Fruit fly (Drosophila melanogaster) whole organism, embryonic: ENCODE measurements around the gene eEF1alpha2.

Experiments used
- Atf3 ChIP-seq: fragments of 200-800 bp; sonication (Bioruptor generic); optimal IDR thresholded peaks from 3 replicates; lab custom pipeline; 2016; ENCODE audit warnings: missing biosample characterization, missing genetic modification characterization
- B-H1 ChIP-seq: fragments of 200-800 bp; sonication (Bioruptor generic); IDR thresholded peaks from 3 replicates; pipeline ENCODE4 v1.3.6; 2022; ENCODE audit warnings: missing biosample characterization, missing genetic modification characterization
- C15 ChIP-seq: fragments of 200-800 bp; sonication (Bioruptor generic); IDR thresholded peaks from 3 replicates; pipeline ENCODE4 v1.3.6; 2022; ENCODE audit warnings: missing biosample characterization, missing genetic modification characterization
- CG10321 ChIP-seq: fragments of 200-800 bp; sonication (Bioruptor generic); IDR thresholded peaks from 2 replicates; pipeline ENCODE4 v1.3.6; 2022; ENCODE audit warnings: missing biosample characterization, missing genetic modification characterization
- CG10979 ChIP-seq: fragments of 200-800 bp; sonication (Bioruptor generic); optimal IDR thresholded peaks from 2 replicates; lab custom pipeline; 2018; ENCODE audit warnings: missing biosample characterization, mild to moderate bottlenecking, missing genetic modification characterization, moderate library complexity
- CG11695 ChIP-seq: fragments of 200-800 bp; sonication (Bioruptor generic); IDR thresholded peaks from 3 replicates; pipeline ENCODE4 v1.3.6; 2022; ENCODE audit warnings: missing biosample characterization, missing genetic modification characterization
- CG13424 ChIP-seq: fragments of 200-800 bp; sonication (Bioruptor generic); optimal IDR thresholded peaks from 2 replicates; lab custom pipeline; 2019; ENCODE audit warnings: missing biosample characterization, mild to moderate bottlenecking, missing genetic modification characterization, moderate library complexity
- CG13775 ChIP-seq: fragments of 200-800 bp; sonication (Bioruptor generic); optimal IDR thresholded peaks from 3 replicates; lab custom pipeline; 2017; ENCODE audit warnings: missing biosample characterization, mild to moderate bottlenecking, missing genetic modification characterization
- CG15269 ChIP-seq: fragments of 200-800 bp; sonication (Bioruptor generic); optimal IDR thresholded peaks from 2 replicates; lab custom pipeline; 2018; ENCODE audit warnings: missing biosample characterization, mild to moderate bottlenecking, missing genetic modification characterization, moderate library complexity
- CG1603 ChIP-seq: fragments of 200-800 bp; sonication (Bioruptor generic); optimal IDR thresholded peaks from 2 replicates; lab custom pipeline; 2019; ENCODE audit warnings: missing biosample characterization, mild to moderate bottlenecking, missing genetic modification characterization, moderate library complexity
- CG2199 ChIP-seq: fragments of 200-800 bp; sonication (Bioruptor generic); IDR thresholded peaks from 3 replicates; pipeline ENCODE4 v1.3.6; 2022; ENCODE audit warnings: missing biosample characterization, missing genetic modification characterization
- CG2678 ChIP-seq: fragments of 200-800 bp; sonication (Bioruptor generic); optimal IDR thresholded peaks from 3 replicates; lab custom pipeline; 2019; ENCODE audit warnings: missing biosample characterization, mild to moderate bottlenecking, missing genetic modification characterization, moderate library complexity
- CG3065 ChIP-seq: fragments of 200-800 bp; sonication (Bioruptor generic); optimal IDR thresholded peaks from 2 replicates; lab custom pipeline; 2016; ENCODE audit warnings: missing biosample characterization, missing genetic modification characterization
- CG32532 ChIP-seq: fragments of 200-800 bp; sonication (Bioruptor generic); IDR thresholded peaks from 2 replicates; pipeline ENCODE4 v1.3.6; 2022; ENCODE audit warnings: missing biosample characterization, missing genetic modification characterization
- CG3281 ChIP-seq: fragments of 200-800 bp; sonication (Bioruptor generic); optimal IDR thresholded peaks from 3 replicates; lab custom pipeline; 2017; ENCODE audit warnings: missing biosample characterization, mild to moderate bottlenecking, missing genetic modification characterization
- CG5953 ChIP-seq: fragments of 200-800 bp; sonication (Bioruptor generic); IDR thresholded peaks from 2 replicates; pipeline ENCODE4 v1.3.6; 2022; ENCODE audit warnings: missing biosample characterization, missing genetic modification characterization
- CG9727 ChIP-seq: fragments of 200-800 bp; sonication (Bioruptor generic); optimal IDR thresholded peaks from 3 replicates; lab custom pipeline; 2017; ENCODE audit warnings: missing biosample characterization, mild to moderate bottlenecking, missing genetic modification characterization
- CG9876 ChIP-seq: fragments of 200-800 bp; sonication (Bioruptor generic); optimal IDR thresholded peaks from 2 replicates; lab custom pipeline; 2016; ENCODE audit warnings: missing biosample characterization, missing genetic modification characterization
- CG9932 ChIP-seq: fragments of 200-800 bp; sonication (Bioruptor generic); IDR thresholded peaks from 2 replicates; pipeline ENCODE4 v1.3.6; 2022; ENCODE audit warnings: missing biosample characterization, missing genetic modification characterization
- CHES-1-like ChIP-seq: fragments of 200-800 bp; sonication (Bioruptor generic); optimal IDR thresholded peaks from 2 replicates; lab custom pipeline; 2016; ENCODE audit warnings: missing biosample characterization, missing genetic modification characterization
- Dad ChIP-seq: fragments of 200-800 bp; sonication (Bioruptor generic); optimal IDR thresholded peaks from 3 replicates; lab custom pipeline; 2016; ENCODE audit warnings: missing biosample characterization, missing genetic modification characterization
- Gsc ChIP-seq: fragments of 200-800 bp; sonication (Bioruptor generic); IDR thresholded peaks from 2 replicates; pipeline ENCODE4 v1.3.6; 2022; ENCODE audit warnings: missing biosample characterization, missing genetic modification characterization
- Hr39 ChIP-seq: fragments of >200 bp; optimal IDR thresholded peaks from 2 replicates; lab custom pipeline; 2017
- Hr78 ChIP-seq, 2 experiments: fragments of 200-800 bp in 1 of 2; fragments of >200 bp in 1 of 2; sonication (Bioruptor generic) in 1 of 2; optimal IDR thresholded peaks; 2 replicates each; lab custom pipeline; 2017 to 2019; ENCODE audit warnings: missing biosample characterization in 2 of 2, missing genetic modification characterization in 2 of 2, mild to moderate bottlenecking in 1 of 2, moderate library complexity in 1 of 2
- Optix ChIP-seq: fragments of 200-800 bp; sonication (Bioruptor generic); IDR thresholded peaks from 3 replicates; pipeline ENCODE4 v1.3.6; 2022; ENCODE audit warnings: missing biosample characterization, missing genetic modification characterization
- Ptx1 ChIP-seq: fragments of 200-800 bp; sonication (Bioruptor generic); IDR thresholded peaks from 2 replicates; pipeline ENCODE4 v1.3.6; 2022; ENCODE audit warnings: missing biosample characterization, missing genetic modification characterization
- Ravus ChIP-seq: fragments of 200-800 bp; sonication (Bioruptor generic); IDR thresholded peaks from 2 replicates; pipeline ENCODE4 v1.3.6; 2022; ENCODE audit warnings: missing biosample characterization, missing genetic modification characterization
- Sox100B ChIP-seq: fragments of 200-800 bp; sonication (Bioruptor generic); optimal IDR thresholded peaks from 3 replicates; lab custom pipeline; 2018; ENCODE audit warnings: missing biosample characterization, mild to moderate bottlenecking, missing genetic modification characterization
- Stat92E ChIP-seq, 3 experiments: fragments of >200 bp in 2 of 3; fragments of 200-800 bp in 1 of 3; sonication (Bioruptor generic) in 1 of 3; optimal IDR thresholded peaks; 2 replicates each; lab custom pipeline; 2017 to 2019; ENCODE audit warnings: missing biosample characterization in 3 of 3, missing genetic modification characterization in 3 of 3, mild to moderate bottlenecking in 1 of 3, moderate library complexity in 1 of 3
- Taf1 ChIP-seq: fragments of 200-800 bp; sonication (Bioruptor generic); IDR thresholded peaks from 2 replicates; pipeline ENCODE4 v1.3.6; 2022; ENCODE audit warnings: missing biosample characterization, missing genetic modification characterization
- Xbp1 ChIP-seq: fragments of 200-800 bp; sonication (Bioruptor generic); optimal IDR thresholded peaks from 3 replicates; lab custom pipeline; 2016; ENCODE audit warnings: missing biosample characterization, mild to moderate bottlenecking, missing genetic modification characterization
- ap ChIP-seq: fragments of 200-800 bp; sonication (Bioruptor generic); IDR thresholded peaks from 2 replicates; pipeline ENCODE4 v1.3.6; 2022; ENCODE audit warnings: missing biosample characterization, missing genetic modification characterization
- ato ChIP-seq: fragments of 200-800 bp; sonication (Bioruptor generic); IDR thresholded peaks from 2 replicates; pipeline ENCODE4 v1.3.6; 2022; ENCODE audit warnings: missing biosample characterization, missing genetic modification characterization; ENCODE audit not compliant: partially characterized antibody
- cas ChIP-seq: fragments of 200-800 bp; sonication (Bioruptor generic); IDR thresholded peaks from 2 replicates; pipeline ENCODE4 v1.3.6; 2022; ENCODE audit warnings: missing biosample characterization, missing genetic modification characterization
- ci ChIP-seq: fragments of 200-800 bp; sonication (Bioruptor generic); IDR thresholded peaks from 3 replicates; pipeline ENCODE4 v1.3.6; 2022; ENCODE audit warnings: missing biosample characterization, missing genetic modification characterization
- ewg ChIP-seq: fragments of 200-800 bp; sonication (Bioruptor generic); optimal IDR thresholded peaks from 3 replicates; lab custom pipeline; 2017; ENCODE audit warnings: mild to moderate bottlenecking, missing biosample characterization, missing genetic modification reagents, missing genetic modification characterization
- fd3F ChIP-seq: fragments of 200-800 bp; sonication (Bioruptor generic); optimal IDR thresholded peaks from 2 replicates; lab custom pipeline; 2018; ENCODE audit warnings: missing biosample characterization, mild to moderate bottlenecking, missing genetic modification characterization, moderate library complexity
- gsb ChIP-seq: fragments of 200-800 bp; sonication (Bioruptor generic); IDR thresholded peaks from 2 replicates; pipeline ENCODE4 v1.3.6; 2022; ENCODE audit warnings: missing biosample characterization, missing genetic modification characterization
- gt ChIP-seq: fragments of 200-800 bp; sonication (Bioruptor generic); IDR thresholded peaks from 2 replicates; pipeline ENCODE4 v1.3.6; 2022; ENCODE audit warnings: missing biosample characterization, missing genetic modification characterization
- hb ChIP-seq: fragments of 200-800 bp; sonication (Bioruptor generic); IDR thresholded peaks from 3 replicates; pipeline ENCODE4 v1.3.6; 2022; ENCODE audit warnings: missing biosample characterization, missing genetic modification characterization; ENCODE audit not compliant: partially characterized antibody
- lola ChIP-seq, 3 experiments: fragments of >200 bp in 2 of 3; fragments of 200-800 bp in 1 of 3; sonication (Bioruptor generic) in 1 of 3; optimal IDR thresholded peaks; 2 replicates each; lab custom pipeline; 2017 to 2019; ENCODE audit warnings: missing biosample characterization in 3 of 3, missing genetic modification characterization in 3 of 3, mild to moderate bottlenecking in 1 of 3, moderate library complexity in 1 of 3
- nmo ChIP-seq: fragments of 200-800 bp; sonication (Bioruptor generic); optimal IDR thresholded peaks from 2 replicates; lab custom pipeline; 2018; ENCODE audit warnings: missing biosample characterization, mild to moderate bottlenecking, missing genetic modification characterization, moderate library complexity
- pfk ChIP-seq: fragments of 200-800 bp; sonication (Bioruptor generic); optimal IDR thresholded peaks from 2 replicates; lab custom pipeline; 2018; ENCODE audit warnings: missing biosample characterization, mild to moderate bottlenecking, missing genetic modification characterization, moderate library complexity
- repo ChIP-seq: fragments of 200-800 bp; sonication (Bioruptor generic); optimal IDR thresholded peaks from 2 replicates; lab custom pipeline; 2016; ENCODE audit warnings: missing biosample characterization, missing genetic modification characterization
- rib ChIP-seq: fragments of 200-800 bp; sonication (Bioruptor generic); IDR thresholded peaks from 2 replicates; pipeline ENCODE4 v1.3.6; 2022; ENCODE audit warnings: missing biosample characterization, missing genetic modification characterization
- slou ChIP-seq: fragments of 200-800 bp; sonication (Bioruptor generic); optimal IDR thresholded peaks from 3 replicates; lab custom pipeline; 2016; ENCODE audit warnings: missing biosample characterization, missing genetic modification characterization
- sug ChIP-seq: fragments of 200-800 bp; optimal IDR thresholded peaks from 2 replicates; lab custom pipeline; 2019; ENCODE audit warnings: missing biosample characterization, mild to moderate bottlenecking, missing genetic modification characterization, moderate library complexity
- toy ChIP-seq: fragments of 200-800 bp; sonication (Bioruptor generic); IDR thresholded peaks from 2 replicates; pipeline ENCODE4 v1.3.6; 2022; ENCODE audit warnings: missing biosample characterization, missing genetic modification characterization
- zfh2 ChIP-seq: fragments of 200-800 bp; sonication (Bioruptor generic); optimal IDR thresholded peaks from 2 replicates; lab custom pipeline; 2016; ENCODE audit warnings: missing biosample characterization, missing genetic modification characterization

The eEF1alpha2 gene

DNA sequence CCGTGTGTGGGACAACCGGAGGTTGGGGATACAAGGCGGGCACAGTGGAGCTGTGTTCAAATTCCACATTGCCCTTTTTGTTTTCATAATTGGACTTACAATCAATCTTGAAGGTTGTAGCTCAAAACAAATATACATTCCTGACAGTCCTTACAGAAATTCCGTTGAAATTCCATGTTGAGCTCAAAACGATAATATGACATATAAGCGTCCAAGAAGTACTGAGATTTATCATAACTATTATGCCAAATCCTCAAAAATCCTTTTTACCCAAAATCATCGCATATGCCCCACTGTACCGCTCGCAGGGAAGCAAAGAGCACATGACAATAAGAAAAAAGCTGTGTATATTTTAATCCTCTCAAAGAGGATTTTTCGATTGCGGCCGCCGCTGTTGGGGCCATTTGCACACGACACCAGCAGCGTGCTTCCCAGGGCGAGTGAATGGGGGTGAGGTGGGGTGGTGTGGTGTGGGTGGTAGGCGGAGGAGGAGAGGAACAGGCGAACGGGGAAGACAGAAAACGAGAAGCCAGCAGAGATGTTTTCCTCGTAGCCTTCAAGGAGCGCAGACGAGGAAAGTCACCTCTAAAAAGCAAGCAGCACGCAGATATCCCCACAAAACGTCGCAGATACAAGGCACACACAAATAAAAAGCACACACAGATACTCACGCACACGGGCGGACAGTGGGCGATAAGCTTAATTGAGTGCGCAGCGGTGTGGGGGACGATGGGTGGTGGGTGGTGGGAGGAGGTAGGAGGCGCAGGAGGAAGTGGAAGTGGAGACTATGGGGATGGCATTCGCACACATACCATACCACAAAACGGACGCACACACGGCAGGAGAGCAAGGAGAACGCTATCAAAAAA lies 20.7 kb upstream of the eEF1alpha2 start (continued):
- TF ChIP-seq slou (GFP tag; lab: Kevin White, UChicago) (no peak), Taf1 (no peak; the same call in 1 of the 2 replicates), rib (GFP tag; lab: Robert Waterston, UW) (no peak), Atf3 (GFP tag; lab: Kevin White, UChicago) (no peak), ap (GFP tag; lab: Robert Waterston, UW) (peak; percentile 45; the same call in 1 of the 2 replicates), CG15269 (tag; lab: Kevin White, UChicago) (peak; percentile 71), ewg (GFP tag; lab: Kevin White, UChicago) (peak; percentile 39), CG2678 (tag; lab: Kevin White, UChicago) (peak; percentile 78), ci (GFP tag; lab: Robert Waterston, UW) (peak; percentile 50; the same call in 2 of the 3 replicates), Hr78 (GFP tag; optimal IDR thresholded peaks at IDR 0.05; lab: Kevin White, UChicago) (no peak), lola (GFP tag; optimal IDR thresholded peaks at IDR 0.05; lab: Kevin White, UChicago) (no peak), CG13775 (GFP tag; lab: Kevin White, UChicago) (peak; percentile 51), CG10321 (GFP tag; lab: Robert Waterston, UW) (0 out of 2 replicates have a peak, but pooled peaks have one; percentile 5), CG13424 (tag; lab: Kevin White, UChicago) (peak; percentile 73), CG9727 (peak; percentile 67), toy (GFP tag; lab: Robert Waterston, UW) (no peak), CG3065 (no peak), Stat92E (GFP tag; optimal IDR thresholded peaks at IDR 0.05; lab: Kevin White, UChicago) (no peak), Ravus (GFP tag; lab: Robert Waterston, UW) (no peak; the same call in 1 of the 2 replicates), pfk (no peak), zfh2 (GFP tag; lab: Kevin White, UChicago) (peak; percentile 57), B-H1 (GFP tag; lab: Robert Waterston, UW) (0 out of 3 replicates have a peak, but pooled peaks have one; percentile 22), CG1603 (tag; lab: Kevin White, UChicago) (peak; percentile 60), hb (GFP tag; lab: Robert Waterston, UW) (no peak), CG32532 (GFP tag; lab: Robert Waterston, UW) (peak; percentile 53), Dad (peak; percentile 39), repo (GFP tag; lab: Kevin White, UChicago) (no peak), CG3281 (peak; percentile 70), CG10979 (tag; lab: Kevin White, UChicago) (peak; percentile 15), cas (no peak), Sox100B (GFP tag; lab: Kevin White, UChicago) (peak; percentile 59), CG5953 (GFP tag; lab: Robert Waterston, UW) (0 out of 2 replicates have a peak, but pooled peaks have one; percentile 25), gsb (GFP tag; lab: Robert Waterston, UW) (no peak), Gsc (no peak), CG11695 (GFP tag; lab: Robert Waterston, UW) (peak; percentile 74), CHES-1-like (GFP tag; lab: Kevin White, UChicago) (peak; percentile 36), fd3F (GFP tag; lab: Kevin White, UChicago) (peak; percentile 56), nmo (GFP tag; lab: Kevin White, UChicago) (peak; percentile 68), Optix (GFP tag; lab: Robert Waterston, UW) (peak; percentile 57; the same call in 2 of the 3 replicates), gt (GFP tag; lab: Robert Waterston, UW) (no peak), Ptx1 (GFP tag; lab: Robert Waterston, UW) (peak; percentile 62), ato (GFP tag; lab: Robert Waterston, UW) (no peak), CG9932 (GFP tag; lab: Robert Waterston, UW) (peak; percentile 59), CG9876 (GFP tag; lab: Kevin White, UChicago) (no peak), sug (tag; lab: Kevin White, UChicago) (peak; percentile 31), CG2199 (GFP tag; lab: Robert Waterston, UW) (no peak), C15 (no peak), Xbp1 (peak; percentile 59), Hr39 (lab: Kevin White, UChicago) (no peak)
